Fruit fly (Drosophila melanogaster) whole organism, pupa: Measurements from ENCODE around the gene egh.

Experiments used
- CG10348 ChIP-seq: fragments of 200-800 bp; sonication (Bioruptor generic); IDR thresholded peaks from 2 replicates; pipeline ENCODE4 v1.3.6; 2022; ENCODE audit warnings: missing biosample characterization, missing genetic modification characterization
- CG12605 ChIP-seq: fragments of 200-800 bp; sonication (Bioruptor generic); IDR thresholded peaks from 2 replicates; pipeline ENCODE4 v1.3.6; 2022; ENCODE audit warnings: missing biosample characterization, missing genetic modification characterization
- CG13204 ChIP-seq: fragments of 200-800 bp; sonication (Bioruptor generic); optimal IDR thresholded peaks from 2 replicates; lab custom pipeline; 2018; ENCODE audit warnings: missing biosample characterization, mild to moderate bottlenecking, missing genetic modification characterization, moderate library complexity
- CG14655 ChIP-seq: fragments of 200-800 bp; sonication (Bioruptor generic); optimal IDR thresholded peaks from 3 replicates; lab custom pipeline; 2017; ENCODE audit warnings: mild to moderate bottlenecking, missing biosample characterization, missing genetic modification reagents, missing genetic modification characterization
- CG15710 ChIP-seq: fragments of 200-800 bp; sonication (Bioruptor generic); optimal IDR thresholded peaks from 2 replicates; lab custom pipeline; 2018; ENCODE audit warnings: missing biosample characterization, mild to moderate bottlenecking, missing genetic modification characterization, moderate library complexity
- CG17806 ChIP-seq: fragments of 200-800 bp; sonication (Bioruptor generic); optimal IDR thresholded peaks from 2 replicates; lab custom pipeline; 2018; ENCODE audit warnings: missing biosample characterization, mild to moderate bottlenecking, missing genetic modification characterization, moderate library complexity
- CG32121 ChIP-seq: fragments of 200-800 bp; sonication (Bioruptor generic); IDR thresholded peaks from 2 replicates; pipeline ENCODE4 v1.3.6; 2022; ENCODE audit warnings: missing biosample characterization, missing genetic modification characterization
- CG34367 ChIP-seq: fragments of 200-800 bp; sonication (Bioruptor generic); optimal IDR thresholded peaks from 2 replicates; lab custom pipeline; 2018; ENCODE audit warnings: missing biosample characterization, mild to moderate bottlenecking, missing genetic modification characterization
- CG4496 ChIP-seq: fragments of 200-800 bp; sonication (Bioruptor generic); IDR thresholded peaks from 3 replicates; pipeline ENCODE4 v1.3.6; 2022; ENCODE audit warnings: missing biosample characterization, missing genetic modification characterization
- CG8159 ChIP-seq: fragments of 200-800 bp; sonication (Bioruptor generic); optimal IDR thresholded peaks from 3 replicates; lab custom pipeline; 2018; ENCODE audit warnings: missing biosample characterization, mild to moderate bottlenecking, missing genetic modification characterization, moderate library complexity
- CG8301 ChIP-seq: fragments of 200-800 bp; sonication (Bioruptor generic); optimal IDR thresholded peaks from 2 replicates; lab custom pipeline; 2018; ENCODE audit warnings: missing biosample characterization, mild to moderate bottlenecking, missing genetic modification characterization
- CG9948 ChIP-seq: fragments of 200-800 bp; sonication (Bioruptor generic); optimal IDR thresholded peaks from 2 replicates; lab custom pipeline; 2018; ENCODE audit warnings: missing biosample characterization, mild to moderate bottlenecking, missing genetic modification characterization, moderate library complexity
- D1 ChIP-seq: fragments of 200-800 bp; sonication (Bioruptor generic); optimal IDR thresholded peaks from 2 replicates; lab custom pipeline; 2018; ENCODE audit warnings: missing biosample characterization, mild to moderate bottlenecking, missing genetic modification characterization, moderate library complexity
- EcR ChIP-seq: fragments of 200-800 bp; sonication (Bioruptor generic); optimal IDR thresholded peaks from 3 replicates; lab custom pipeline; 2019; ENCODE audit warnings: missing biosample characterization, missing genetic modification characterization, mild to moderate bottlenecking, moderate library complexity, missing genetic modification reagents
- Ets98B ChIP-seq: fragments of 200-800 bp; sonication (Bioruptor generic); IDR thresholded peaks from 2 replicates; pipeline ENCODE4 v1.3.6; 2022; ENCODE audit warnings: missing biosample characterization, missing genetic modification characterization
- Pif1A ChIP-seq: fragments of 200-800 bp; sonication (Bioruptor generic); optimal IDR thresholded peaks from 3 replicates; lab custom pipeline; 2016; ENCODE audit warnings: missing biosample characterization, missing genetic modification characterization
- Pif1B ChIP-seq: fragments of 200-800 bp; sonication (Bioruptor generic); optimal IDR thresholded peaks from 3 replicates; lab custom pipeline; 2016; ENCODE audit warnings: missing biosample characterization, missing genetic modification characterization
- Snoo ChIP-seq: fragments of 200-800 bp; sonication (Bioruptor generic); optimal IDR thresholded peaks from 3 replicates; lab custom pipeline; 2017; ENCODE audit warnings: missing biosample characterization, mild to moderate bottlenecking, missing genetic modification characterization, inconsistent platforms
- fd96Ca ChIP-seq: fragments of 200-800 bp; sonication (Bioruptor generic); IDR thresholded peaks from 3 replicates; pipeline ENCODE4 v1.3.6; 2022; ENCODE audit warnings: missing biosample characterization, missing genetic modification characterization
- gl ChIP-seq: fragments of 200-800 bp; sonication (Bioruptor generic); optimal IDR thresholded peaks from 2 replicates; lab custom pipeline; 2018; ENCODE audit warnings: missing biosample characterization, mild to moderate bottlenecking, missing genetic modification characterization
- rn ChIP-seq: fragments of 200-800 bp; sonication (Bioruptor generic); IDR thresholded peaks from 2 replicates; pipeline ENCODE4 v1.3.6; 2022; ENCODE audit warnings: missing biosample characterization, missing genetic modification characterization

egh gene

DNA sequence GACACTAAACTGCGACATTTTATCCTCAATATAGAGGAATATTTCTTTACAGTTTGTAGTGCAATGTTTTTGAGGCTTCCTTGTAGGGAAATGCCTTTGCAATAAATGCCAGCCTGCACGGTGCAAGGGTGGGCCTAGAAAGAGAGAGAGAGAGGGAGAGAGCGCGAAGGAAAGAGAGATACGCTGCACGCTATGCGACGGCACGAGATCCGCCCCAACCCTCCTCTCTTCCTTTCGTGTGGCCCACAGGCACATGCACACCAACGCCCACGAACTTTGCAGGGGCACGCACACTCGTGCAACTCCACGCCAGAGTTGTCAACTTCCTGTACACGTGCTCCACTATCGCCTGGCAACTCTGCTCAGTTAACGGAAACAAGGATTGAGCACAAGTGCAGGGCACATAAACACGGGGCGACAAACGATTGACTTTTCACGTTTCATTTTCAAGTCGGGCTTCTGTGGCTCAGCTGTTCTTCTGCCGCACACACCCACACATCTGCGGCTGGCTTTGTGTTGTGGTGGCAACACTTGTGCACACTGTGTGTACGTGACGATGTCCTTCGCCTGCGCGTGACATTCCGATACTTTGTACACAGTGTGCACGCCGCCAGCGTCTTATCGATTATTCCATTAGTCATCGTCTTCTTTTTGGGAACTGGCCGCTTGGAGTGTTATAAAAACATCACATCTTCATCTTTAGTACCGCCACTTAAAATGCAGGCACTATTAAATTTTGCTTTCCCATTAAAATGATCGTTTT is 47.8 kb downstream of the egh start:
- peak; percentile 33; the same call in 1 of the 3 replicates for TF ChIP-seq fd96Ca (GFP tag; lab: Robert Waterston, UW)
- no peak for TF ChIP-seq Pif1A (GFP tag; lab: Kevin White, UChicago)
- TF ChIP-seq CG13204 (GFP tag; lab: Kevin White, UChicago) = peak; percentile 1

DNA sequence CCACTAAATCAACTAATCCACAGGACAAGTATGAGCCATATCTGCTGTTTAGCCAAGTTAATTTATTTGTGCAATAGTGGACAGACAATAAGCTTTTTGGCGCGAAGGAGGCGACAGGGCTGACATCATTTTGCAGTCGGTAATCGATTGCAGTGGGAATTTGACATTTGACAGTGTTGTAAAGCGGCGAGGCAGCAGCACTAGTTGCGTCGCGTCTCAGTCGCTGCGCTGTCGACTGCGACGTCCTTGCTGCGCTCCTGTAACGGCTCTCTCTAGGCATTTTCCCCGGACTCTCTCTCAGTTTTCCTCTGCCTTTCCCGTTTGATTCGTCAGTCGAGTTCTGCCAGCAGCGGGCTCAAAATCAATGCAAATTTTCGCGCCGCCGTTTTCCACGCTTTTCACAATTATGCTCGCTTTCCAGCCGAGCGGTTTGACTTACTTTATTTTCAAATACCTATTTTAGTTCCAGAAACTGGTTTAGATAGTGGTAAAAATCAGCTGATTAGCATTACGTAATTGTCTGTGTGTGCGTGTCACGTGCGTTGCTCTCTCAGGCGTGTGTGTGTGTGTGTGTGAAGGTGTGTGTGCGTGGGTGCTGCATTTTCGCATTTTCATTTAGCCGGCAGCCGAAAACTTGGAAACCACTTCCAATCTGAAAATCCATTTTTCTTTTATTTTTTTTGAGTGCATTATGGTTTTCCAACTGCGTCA is 48.7 kb downstream of the egh start:
- TF ChIP-seq fd96Ca (GFP tag; lab: Robert Waterston, UW) (no peak), gl (tag; lab: Kevin White, UChicago) (no peak), rn (GFP tag; lab: Robert Waterston, UW) (no peak), CG13204 (GFP tag; lab: Kevin White, UChicago) (no peak), Ets98B (GFP tag; lab: Robert Waterston, UW) (no peak), CG14655 (no peak), CG12605 (GFP tag; lab: Robert Waterston, UW) (no peak), CG8301 (tag; lab: Kevin White, UChicago) (no peak), CG34367 (tag; lab: Kevin White, UChicago) (no peak)

DNA sequence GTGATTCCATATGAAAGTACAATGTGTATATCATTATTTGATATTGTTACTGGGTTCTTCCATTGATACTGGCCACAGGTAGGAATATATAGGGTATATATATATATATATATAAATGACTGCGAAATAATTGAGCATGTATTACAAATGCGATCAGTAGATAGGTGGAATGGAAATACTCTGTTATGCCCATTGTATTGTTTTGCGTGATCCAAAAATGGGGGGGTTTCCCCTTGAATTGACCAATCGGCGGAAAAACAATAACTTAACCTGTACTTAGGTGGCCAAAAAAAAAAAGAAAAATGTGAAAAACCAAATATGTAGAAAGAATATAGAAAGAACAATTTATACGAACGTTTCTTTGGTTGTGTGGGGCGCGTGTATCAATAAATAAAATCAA is 49.6 kb downstream of the egh start:
- no peak for TF ChIP-seq CG8159 (tag; lab: Kevin White, UChicago)
- TF ChIP-seq CG13204 (GFP tag; lab: Kevin White, UChicago) = no peak
- TF ChIP-seq CG32121 = no peak
- no peak for TF ChIP-seq CG8301 (tag; lab: Kevin White, UChicago)
- TF ChIP-seq gl (tag; lab: Kevin White, UChicago) = no peak
- no peak for TF ChIP-seq rn (GFP tag; lab: Robert Waterston, UW)
- TF ChIP-seq CG15710 (tag; lab: Kevin White, UChicago) = no peak
- TF ChIP-seq fd96Ca (GFP tag; lab: Robert Waterston, UW) = no peak

DNA sequence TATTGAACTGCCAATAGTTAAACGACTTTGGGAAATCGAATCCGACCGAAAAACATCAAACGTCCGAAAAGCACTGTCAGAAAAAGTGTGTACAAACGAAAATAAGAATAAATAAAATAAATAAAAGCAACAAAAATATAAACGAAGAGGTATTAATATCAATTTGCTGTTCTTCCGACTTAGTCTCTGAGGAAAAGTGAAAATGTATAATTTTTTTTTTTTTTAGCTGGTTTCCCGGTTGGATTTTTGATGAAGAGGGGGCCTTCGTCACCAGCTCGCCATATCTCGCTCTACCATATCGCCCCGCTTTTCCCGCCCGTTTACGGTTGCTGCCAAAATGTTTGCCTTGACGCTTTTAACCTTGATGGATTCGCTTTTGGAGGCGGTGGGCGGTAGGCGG is 50.3 kb downstream of the egh start:
- TF ChIP-seq CG10348 (GFP tag; lab: Robert Waterston, UW) (no peak), EcR (no peak), CG17806 (tag; lab: Kevin White, UChicago) (no peak), CG12605 (GFP tag; lab: Robert Waterston, UW) (no peak), D1 (tag; lab: Kevin White, UChicago) (no peak), CG14655 (no peak), CG13204 (GFP tag; lab: Kevin White, UChicago) (no peak), CG9948 (tag; lab: Kevin White, UChicago) (no peak), Snoo (tag; lab: Kevin White, UChicago) (no peak), Pif1B (GFP tag; lab: Kevin White, UChicago) (no peak), CG8301 (tag; lab: Kevin White, UChicago) (no peak)
- TF ChIP-seq, all 21 proteins: peak for 0

DNA sequence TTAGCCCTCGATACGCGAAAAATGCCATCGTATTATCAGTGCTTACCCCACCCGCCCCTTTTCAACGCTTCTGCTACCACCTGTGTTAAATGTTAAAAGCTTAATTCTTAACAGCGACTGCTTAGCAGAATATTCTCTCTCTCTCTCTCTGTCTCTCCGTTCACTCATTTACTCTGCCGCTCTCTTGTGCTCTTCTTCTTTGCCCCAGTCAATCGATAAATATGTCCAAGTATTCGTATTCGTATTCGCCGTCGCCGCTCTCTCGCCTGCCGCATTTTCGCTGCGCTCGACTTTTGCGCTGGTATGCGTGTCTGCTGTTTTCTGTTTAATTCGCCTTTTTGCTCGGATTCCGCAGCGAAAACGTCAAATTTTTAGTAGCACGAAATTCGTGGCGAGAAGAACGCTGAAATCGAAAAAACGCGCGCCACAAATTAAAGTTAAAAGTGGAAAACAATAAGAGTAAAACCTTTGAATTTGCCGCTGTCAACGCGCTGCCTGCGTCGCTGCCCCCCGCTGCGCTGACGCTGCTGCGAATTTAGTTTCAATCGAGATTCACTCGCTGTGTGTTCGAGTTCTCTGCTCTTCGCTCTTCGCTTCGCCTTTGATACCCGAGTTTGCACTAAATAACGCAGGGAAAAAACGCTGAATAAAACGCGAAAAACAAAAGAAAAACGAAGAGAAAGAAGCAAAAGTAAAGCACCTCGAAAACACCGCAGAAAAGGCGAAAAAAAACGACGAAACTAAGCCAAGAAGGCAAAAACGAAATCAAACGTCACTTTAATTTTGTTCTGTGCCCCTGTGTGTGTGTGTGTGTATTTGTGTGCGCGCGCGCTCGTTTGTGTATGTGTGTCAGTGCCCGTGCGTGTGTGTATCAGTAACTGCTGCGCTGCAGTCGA is 54.4 kb downstream of the egh start:
- TF ChIP-seq CG13204 (GFP tag; lab: Kevin White, UChicago) = no peak
- TF ChIP-seq CG14655 = peak; percentile 58
- TF ChIP-seq CG4496 (GFP tag; lab: Robert Waterston, UW) = peak; percentile 45; the same call in 2 of the 3 replicates
- no peak for TF ChIP-seq D1 (tag; lab: Kevin White, UChicago)
- TF ChIP-seq Pif1B (GFP tag; lab: Kevin White, UChicago) = peak; percentile 42
- peak; percentile 15 for TF ChIP-seq CG15710 (tag; lab: Kevin White, UChicago)
- no peak for TF ChIP-seq CG9948 (tag; lab: Kevin White, UChicago)
- no peak for TF ChIP-seq EcR
- TF ChIP-seq CG34367 (tag; lab: Kevin White, UChicago) = no peak
- TF ChIP-seq CG8301 (tag; lab: Kevin White, UChicago) = peak; percentile 37
- peak; percentile 27; the same call in 1 of the 2 replicates for TF ChIP-seq CG12605 (GFP tag; lab: Robert Waterston, UW)
- no peak for TF ChIP-seq CG32121
- TF ChIP-seq Pif1A (GFP tag; lab: Kevin White, UChicago) = no peak
- TF ChIP-seq gl (tag; lab: Kevin White, UChicago) = no peak
- TF ChIP-seq Ets98B (GFP tag; lab: Robert Waterston, UW) = peak; percentile 48; the same call in 1 of the 2 replicates
- TF ChIP-seq CG10348 (GFP tag; lab: Robert Waterston, UW) = no peak
- TF ChIP-seq CG8159 (tag; lab: Kevin White, UChicago) = peak; percentile 37
- peak; percentile 25; the same call in 1 of the 3 replicates for TF ChIP-seq fd96Ca (GFP tag; lab: Robert Waterston, UW)
- no peak for TF ChIP-seq rn (GFP tag; lab: Robert Waterston, UW)
- peak; percentile 8 for TF ChIP-seq CG17806 (tag; lab: Kevin White, UChicago)
- no peak for TF ChIP-seq Snoo (tag; lab: Kevin White, UChicago)
